Worm (Caenorhabditis elegans): Measurements from ENCODE around the gene nse-4.

Gene nse-4

DNA sequence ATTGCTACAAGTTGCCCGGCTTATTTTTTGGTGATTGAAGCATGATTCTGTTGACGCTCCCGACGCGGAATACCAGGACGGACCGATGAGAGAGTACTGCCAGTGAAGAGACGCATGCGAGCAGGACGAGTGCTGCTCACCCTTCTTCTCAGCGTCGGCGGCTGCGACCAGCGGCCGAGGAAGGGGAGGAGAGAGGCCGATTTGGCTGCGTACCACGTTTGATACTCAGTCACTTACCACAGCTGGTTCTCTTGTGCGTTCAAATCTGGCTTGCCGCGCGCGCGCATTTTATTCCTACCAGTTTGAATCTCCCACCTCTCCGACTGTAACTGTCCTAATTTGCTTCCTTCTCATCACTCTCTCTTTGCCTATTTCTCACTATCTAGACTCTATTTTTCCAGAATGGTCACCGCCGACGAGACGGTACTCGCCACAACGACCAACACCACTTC is 43.6 kb downstream of the nse-4 start, which contains the start of gene mep-1:
TSS of gene mep-1 (plus strand) at position 402 of the 452 bp plus-strand sequence.
- TF ChIP-seq unc-30 (tag; optimal IDR thresholded peaks at IDR 0.05) (no peak), lin-13 (GFP tag; optimal IDR thresholded peaks at IDR 0.05) (peak; percentile 77), Y116A8C.19 (tag; optimal IDR thresholded peaks at IDR 0.05; ENCODE audit: borderline replicate concordance) (no peak), nhr-84 (tag; optimal IDR thresholded peaks at IDR 0.05) (no peak), fkh-4 (tag; optimal IDR thresholded peaks at IDR 0.05; ENCODE audit: borderline replicate concordance) (peak; percentile 28), dpl-1 (GFP tag; optimal IDR thresholded peaks at IDR 0.05) (peak; percentile 59 to 69 (median 68)), hlh-17 (GFP tag; optimal IDR thresholded peaks at IDR 0.05; ENCODE audit: borderline replicate concordance) (no peak), C04F5.9 (tag; optimal IDR thresholded peaks at IDR 0.05) (peak; percentile 11), swsn-7 (tag; optimal IDR thresholded peaks at IDR 0.05) (peak; percentile 75), hpl-2 (GFP tag; optimal IDR thresholded peaks at IDR 0.05) (no peak), egl-27 (tag; optimal IDR thresholded peaks at IDR 0.05) (no peak), zip-4 (GFP tag; optimal IDR thresholded peaks at IDR 0.05) (no peak), unc-98 (GFP tag; IDR thresholded peaks at IDR 0.05) (no peak), unc-62 (GFP tag; optimal IDR thresholded peaks at IDR 0.05) (no peak), isw-1 (GFP tag; IDR thresholded peaks at IDR 0.05) (peak; percentile 38; the same call in 1 of the 2 replicates), ets-5 (GFP tag; IDR thresholded peaks at IDR 0.05) (no peak), nhr-90 (tag; optimal IDR thresholded peaks at IDR 0.05; ENCODE audit: poor library complexity) (peak; percentile 30), efl-1 (optimal IDR thresholded peaks at IDR 0.05) (peak; percentile 60 to 62), efl-1 (GFP tag; optimal IDR thresholded peaks at IDR 0.05 in 1 of 2) (peak; percentile 47 to 92), alr-1 (tag; optimal IDR thresholded peaks at IDR 0.05; ENCODE audit: borderline replicate concordance) (no peak), aly-2 (tag; optimal IDR thresholded peaks at IDR 0.05) (peak; percentile 8), ceh-90 (tag; optimal IDR thresholded peaks at IDR 0.05) (no peak), ceh-88 (GFP tag; IDR thresholded peaks at IDR 0.05) (no peak), nhr-11 (tag; optimal IDR thresholded peaks at IDR 0.05) (no peak), sup-37 (GFP tag; optimal IDR thresholded peaks at IDR 0.05) (no peak), fos-1 (tag; optimal IDR thresholded peaks at IDR 0.05) (peak; percentile 32), nhr-19 (GFP tag; conservative IDR thresholded peaks at IDR 0.05) (peak; percentile 61), nhr-20 (tag; optimal IDR thresholded peaks at IDR 0.05) (peak; percentile 54), elt-2 (tag; optimal IDR thresholded peaks at IDR 0.05) (no peak), zag-1 (tag; optimal IDR thresholded peaks at IDR 0.05) (no peak), nhr-76 (tag; optimal IDR thresholded peaks at IDR 0.05) (no peak), aha-1 (tag; optimal IDR thresholded peaks at IDR 0.05) (peak; percentile 33), nhr-77 (tag; optimal IDR thresholded peaks at IDR 0.05) (peak; percentile 49), efl-3 (GFP tag; optimal IDR thresholded peaks at IDR 0.05) (no peak), xbp-1 (tag; optimal IDR thresholded peaks at IDR 0.05) (peak; percentile 63), pqm-1 (tag; optimal IDR thresholded peaks at IDR 0.05) (no peak), lir-3 (tag; optimal IDR thresholded peaks at IDR 0.05; ENCODE audit: poor library complexity) (peak; percentile 95), fkh-8 (tag; optimal IDR thresholded peaks at IDR 0.05) (peak; percentile 84), unc-130 (tag; optimal IDR thresholded peaks at IDR 0.05) (peak; percentile 3), ceh-63 (GFP tag; optimal IDR thresholded peaks at IDR 0.05) (no peak), ztf-4 (tag; optimal IDR thresholded peaks at IDR 0.05) (no peak), pax-3 (tag; optimal IDR thresholded peaks at IDR 0.05) (no peak), lsy-2 (tag; optimal IDR thresholded peaks at IDR 0.05) (peak; percentile 59 to 74), elt-3 (tag; optimal IDR thresholded peaks at IDR 0.05) (no peak), sox-4 (tag; optimal IDR thresholded peaks at IDR 0.05) (no peak), egl-13 (tag; optimal IDR thresholded peaks at IDR 0.05) (peak; percentile 49), vab-15 (tag; optimal IDR thresholded peaks at IDR 0.05) (no peak), C34B4.2 (tag; optimal IDR thresholded peaks at IDR 0.05) (no peak), mep-1 (tag; optimal IDR thresholded peaks at IDR 0.05) (peak; percentile 65), unc-86 (tag; optimal IDR thresholded peaks at IDR 0.05) (peak; percentile 52), sptf-1 (tag; optimal IDR thresholded peaks at IDR 0.05) (no peak), snpc-4 (tag; optimal IDR thresholded peaks at IDR 0.05) (peak; percentile 34), lin-15B (tag; optimal IDR thresholded peaks at IDR 0.05) (peak; percentile 67)

All from whole organism, L1 larva.